Fruit fly (Drosophila melanogaster) whole organism, embryonic: Measurements from ENCODE around the gene Vps13D.

Experiments
- Awh ChIP-seq: fragments of 200-800 bp; sonication (Bioruptor generic); IDR thresholded peaks from 2 replicates; pipeline ENCODE4, ENCODE4 v1.3.6; 2022; ENCODE audit warnings: missing biosample characterization, missing genetic modification characterization
- Bgb ChIP-seq: fragments of 200-800 bp; sonication (Bioruptor generic); IDR thresholded peaks from 2 replicates; pipeline ENCODE4 v1.3.6; 2022; ENCODE audit warnings: missing biosample characterization, missing genetic modification characterization; ENCODE audit not compliant: partially characterized antibody
- CG10366 ChIP-seq: fragments of 200-800 bp; sonication (Bioruptor generic); IDR thresholded peaks from 2 replicates; pipeline ENCODE4 v1.3.6; 2022; ENCODE audit warnings: missing biosample characterization, missing genetic modification characterization
- CG10462 ChIP-seq: fragments of 200-800 bp; sonication (Bioruptor generic); optimal IDR thresholded peaks from 2 replicates; lab custom pipeline; 2016; ENCODE audit warnings: missing biosample characterization, missing genetic modification characterization
- CG11085 ChIP-seq: fragments of 200-800 bp; sonication (Bioruptor generic); IDR thresholded peaks from 2 replicates; pipeline ENCODE4 v1.3.6; 2022; ENCODE audit warnings: missing biosample characterization, missing genetic modification characterization
- CG12155 ChIP-seq: fragments of 200-800 bp; sonication (Bioruptor generic); optimal IDR thresholded peaks from 3 replicates; lab custom pipeline; 2016; ENCODE audit warnings: missing biosample characterization, missing genetic modification characterization
- CG14050 ChIP-seq: fragments of 200-800 bp; sonication (Bioruptor generic); IDR thresholded peaks from 3 replicates; pipeline ENCODE4 v1.3.6; 2022; ENCODE audit warnings: missing biosample characterization, missing genetic modification characterization
- CG15696 ChIP-seq: fragments of 200-800 bp; sonication (Bioruptor generic); optimal IDR thresholded peaks from 2 replicates; lab custom pipeline; 2019; ENCODE audit warnings: missing biosample characterization, mild to moderate bottlenecking, missing genetic modification characterization, moderate library complexity
- CG1602 ChIP-seq: fragments of 200-800 bp; sonication (Bioruptor generic); optimal IDR thresholded peaks from 3 replicates; lab custom pipeline; 2016; ENCODE audit warnings: missing biosample characterization, missing genetic modification characterization
- CG17385 ChIP-seq: fragments of 200-800 bp; sonication (Bioruptor generic); optimal IDR thresholded peaks from 3 replicates; lab custom pipeline; 2018; ENCODE audit warnings: missing biosample characterization, mild to moderate bottlenecking, missing genetic modification characterization
- CG18011 ChIP-seq: fragments of 200-800 bp; sonication (Bioruptor generic); optimal IDR thresholded peaks from 2 replicates; lab custom pipeline; 2017; ENCODE audit warnings: missing biosample characterization, missing genetic modification characterization, mild to moderate bottlenecking, moderate library complexity, missing genotype
- CG2712 ChIP-seq: fragments of 200-800 bp; optimal IDR thresholded peaks from 3 replicates; lab custom pipeline; 2019; ENCODE audit warnings: missing biosample characterization, mild to moderate bottlenecking, missing genetic modification characterization, moderate library complexity
- CG2875 ChIP-seq: fragments of 200-800 bp; sonication (Bioruptor generic); optimal IDR thresholded peaks from 2 replicates; lab custom pipeline; 2017; ENCODE audit warnings: missing biosample characterization, mild to moderate bottlenecking, missing genetic modification characterization, missing genetic modification reagents
- CG3065 ChIP-seq: fragments of 200-800 bp; sonication (Bioruptor generic); optimal IDR thresholded peaks from 2 replicates; lab custom pipeline; 2016; ENCODE audit warnings: missing biosample characterization, missing genetic modification characterization
- CG32772 ChIP-seq: fragments of 200-800 bp; sonication (Bioruptor generic); IDR thresholded peaks from 2 replicates; pipeline ENCODE4 v1.3.6; 2022; ENCODE audit warnings: missing biosample characterization, missing genetic modification characterization
- CG34224 ChIP-seq: fragments of 200-800 bp; sonication (Bioruptor generic); IDR thresholded peaks from 3 replicates; pipeline ENCODE4 v1.3.6; 2022; ENCODE audit warnings: missing biosample characterization, missing genetic modification characterization; ENCODE audit not compliant: partially characterized antibody
- CG4404 ChIP-seq: fragments of 200-800 bp; sonication (Bioruptor generic); IDR thresholded peaks from 2 replicates; pipeline ENCODE4 v1.3.6; 2022; ENCODE audit warnings: missing biosample characterization, missing genetic modification characterization
- CG4730 ChIP-seq: fragments of 200-800 bp; sonication (Bioruptor generic); IDR thresholded peaks from 2 replicates; pipeline ENCODE4 v1.3.6; 2022; ENCODE audit warnings: missing biosample characterization, missing genetic modification characterization
- CG6654 ChIP-seq: fragments of 200-800 bp; sonication (Bioruptor generic); optimal IDR thresholded peaks from 2 replicates; lab custom pipeline; 2017; ENCODE audit warnings: missing biosample characterization, mild to moderate bottlenecking, missing genetic modification characterization
- CG6683 ChIP-seq: fragments of 200-800 bp; sonication (Bioruptor generic); optimal IDR thresholded peaks from 2 replicates; lab custom pipeline; 2017; ENCODE audit warnings: missing biosample characterization, mild to moderate bottlenecking, missing genetic modification characterization, missing genetic modification reagents
- CG8359 ChIP-seq: fragments of 200-800 bp; sonication (Bioruptor generic); optimal IDR thresholded peaks from 2 replicates; lab custom pipeline; 2017; ENCODE audit warnings: missing biosample characterization, mild to moderate bottlenecking, missing genetic modification characterization, borderline replicate concordance
- CG9876 ChIP-seq: fragments of 200-800 bp; sonication (Bioruptor generic); optimal IDR thresholded peaks from 2 replicates; lab custom pipeline; 2016; ENCODE audit warnings: missing biosample characterization, missing genetic modification characterization
- Fer2 ChIP-seq: fragments of 200-800 bp; sonication (Bioruptor generic); optimal IDR thresholded peaks from 2 replicates; lab custom pipeline; 2018; ENCODE audit warnings: missing biosample characterization, mild to moderate bottlenecking, missing genetic modification characterization, moderate library complexity
- Fer3 ChIP-seq: fragments of 200-800 bp; sonication (Bioruptor generic); optimal IDR thresholded peaks from 2 replicates; lab custom pipeline; 2018; ENCODE audit warnings: missing biosample characterization, mild to moderate bottlenecking, missing genetic modification characterization, moderate library complexity
- Gsc ChIP-seq: fragments of 200-800 bp; sonication (Bioruptor generic); IDR thresholded peaks from 2 replicates; pipeline ENCODE4 v1.3.6; 2022; ENCODE audit warnings: missing biosample characterization, missing genetic modification characterization
- HHEX ChIP-seq: fragments of 200-800 bp; sonication (Bioruptor generic); optimal IDR thresholded peaks from 3 replicates; lab custom pipeline; 2017; ENCODE audit warnings: missing biosample characterization, mild to moderate bottlenecking, missing genetic modification characterization, missing genetic modification reagents
- Hsf ChIP-seq: fragments of 200-800 bp; sonication (Bioruptor generic); optimal IDR thresholded peaks from 3 replicates; lab custom pipeline; 2016; ENCODE audit warnings: missing biosample characterization, missing genetic modification characterization
- Lim3 ChIP-seq: fragments of 200-800 bp; sonication (Bioruptor generic); IDR thresholded peaks from 2 replicates; pipeline ENCODE4 v1.3.6; 2022; ENCODE audit warnings: missing biosample characterization, missing genetic modification characterization
- MTF-1 ChIP-seq: fragments of 200-800 bp; sonication (Bioruptor generic); optimal IDR thresholded peaks from 2 replicates; lab custom pipeline; 2018; ENCODE audit warnings: missing biosample characterization, mild to moderate bottlenecking, missing genetic modification characterization, borderline replicate concordance
- Myb ChIP-seq: fragments of 200-800 bp; sonication (Bioruptor generic); optimal IDR thresholded peaks from 2 replicates; lab custom pipeline; 2016; ENCODE audit warnings: missing biosample characterization, missing genetic modification characterization
- Nf-YA ChIP-seq: fragments of 200-800 bp; sonication (Bioruptor generic); IDR thresholded peaks from 2 replicates; pipeline ENCODE4 v1.3.6; 2022; ENCODE audit warnings: missing biosample characterization, missing genetic modification characterization
- Nf-YC ChIP-seq: fragments of 200-800 bp; optimal IDR thresholded peaks from 3 replicates; lab custom pipeline; 2019; ENCODE audit warnings: missing biosample characterization, mild to moderate bottlenecking, missing genetic modification characterization, moderate library complexity
- Oli ChIP-seq: fragments of 200-800 bp; sonication (Bioruptor generic); optimal IDR thresholded peaks from 2 replicates; lab custom pipeline; 2018; ENCODE audit warnings: missing biosample characterization, mild to moderate bottlenecking, missing genetic modification characterization, moderate library complexity
- Rfx ChIP-seq: fragments of 200-800 bp; sonication (Bioruptor generic); IDR thresholded peaks from 2 replicates; pipeline ENCODE4 v1.3.6; 2022; ENCODE audit warnings: missing biosample characterization, missing genetic modification characterization
- amos ChIP-seq: fragments of 200-800 bp; sonication (Bioruptor generic); IDR thresholded peaks from 2 replicates; pipeline ENCODE4 v1.3.6; 2022; ENCODE audit warnings: missing biosample characterization, missing genetic modification characterization; ENCODE audit not compliant: partially characterized antibody
- aop ChIP-seq: fragments of 200-800 bp; sonication (Bioruptor generic); IDR thresholded peaks from 2 replicates; pipeline ENCODE4 v1.3.6; 2022; ENCODE audit warnings: missing biosample characterization, missing genetic modification characterization
- az2 ChIP-seq: fragments of 200-800 bp; sonication (Bioruptor generic); optimal IDR thresholded peaks from 3 replicates; lab custom pipeline; 2016; ENCODE audit warnings: missing biosample characterization, missing genetic modification characterization
- bcd ChIP-seq: fragments of 200-800 bp; sonication (Bioruptor generic); optimal IDR thresholded peaks from 2 replicates; lab custom pipeline; 2017; ENCODE audit warnings: missing biosample characterization, mild to moderate bottlenecking, missing genetic modification characterization
- dati ChIP-seq: fragments of 200-800 bp; sonication (Bioruptor generic); IDR thresholded peaks from 2 replicates; pipeline ENCODE4 v1.3.6; 2022; ENCODE audit warnings: missing biosample characterization, missing genetic modification characterization
- esg ChIP-seq: fragments of 200-800 bp; sonication (Bioruptor generic); conservative IDR thresholded peaks from 2 replicates; pipeline ENCODE4 v1.3.6; 2022; ENCODE audit warnings: missing biosample characterization, missing genetic modification characterization
- mam ChIP-seq: fragments of 200-800 bp; sonication (Bioruptor generic); optimal IDR thresholded peaks from 3 replicates; lab custom pipeline; 2016; ENCODE audit warnings: missing biosample characterization, missing genetic modification characterization
- nerfin-1 ChIP-seq: fragments of 200-800 bp; sonication (Bioruptor generic); optimal IDR thresholded peaks from 3 replicates; lab custom pipeline; 2019; ENCODE audit warnings: missing biosample characterization, mild to moderate bottlenecking, missing genetic modification characterization, moderate library complexity
- odd ChIP-seq: fragments of 200-800 bp; sonication (Bioruptor generic); optimal IDR thresholded peaks from 2 replicates; lab custom pipeline; 2017; ENCODE audit warnings: missing biosample characterization, mild to moderate bottlenecking, missing genetic modification characterization
- pb ChIP-seq: fragments of 200-800 bp; sonication (Bioruptor generic); optimal IDR thresholded peaks from 3 replicates; lab custom pipeline; 2016; ENCODE audit warnings: missing biosample characterization, missing genetic modification characterization
- pita ChIP-seq: fragments of 200-800 bp; sonication (Bioruptor generic); optimal IDR thresholded peaks from 2 replicates; lab custom pipeline; 2017; ENCODE audit warnings: missing biosample characterization, mild to moderate bottlenecking, missing genetic modification characterization
- repo ChIP-seq: fragments of 200-800 bp; sonication (Bioruptor generic); optimal IDR thresholded peaks from 2 replicates; lab custom pipeline; 2016; ENCODE audit warnings: missing biosample characterization, missing genetic modification characterization
- row ChIP-seq: fragments of 200-800 bp; sonication (Bioruptor generic); IDR thresholded peaks from 3 replicates; pipeline ENCODE4 v1.3.6; 2022; ENCODE audit warnings: missing biosample characterization, missing genetic modification characterization
- tap ChIP-seq: fragments of 200-800 bp; optimal IDR thresholded peaks from 3 replicates; lab custom pipeline; 2019; ENCODE audit warnings: missing biosample characterization, mild to moderate bottlenecking, missing genetic modification characterization, moderate library complexity
- tll ChIP-seq, 2 experiments: fragments of 200-800 bp in 1 of 2; fragments of >200 bp in 1 of 2; sonication (Bioruptor generic) in 1 of 2; optimal IDR thresholded peaks; 2 replicates each; lab custom pipeline; 2017 to 2019; ENCODE audit warnings: missing biosample characterization in 2 of 2, missing genetic modification characterization in 2 of 2, mild to moderate bottlenecking in 1 of 2, moderate library complexity in 1 of 2
- trem ChIP-seq: fragments of 200-800 bp; optimal IDR thresholded peaks from 3 replicates; lab custom pipeline; 2019; ENCODE audit warnings: missing biosample characterization, mild to moderate bottlenecking, missing genetic modification characterization, moderate library complexity
- tup ChIP-seq: fragments of 200-800 bp; sonication (Bioruptor generic); optimal IDR thresholded peaks from 2 replicates; lab custom pipeline; 2016; ENCODE audit warnings: missing biosample characterization, mild to moderate bottlenecking, missing genetic modification characterization, moderate library complexity

The Vps13D gene

dm6 chr3L:12741608-12742007, 13.2 kb upstream of the Vps13D start, which contains the start of gene CG32112 (continued):
- TF ChIP-seq Awh (GFP tag; lab: Robert Waterston, UW), result no peak
- no peak for TF ChIP-seq CG14050 (GFP tag; lab: Robert Waterston, UW)
- TF ChIP-seq CG32772 (GFP tag; lab: Robert Waterston, UW), result no peak
- TF ChIP-seq CG2712 (tag; lab: Kevin White, UChicago), result peak; percentile 21
- no peak for TF ChIP-seq CG11085
- TF ChIP-seq Lim3 (GFP tag; lab: Robert Waterston, UW), result no peak
- TF ChIP-seq tup (GFP tag; lab: Kevin White, UChicago), result no peak
- TF ChIP-seq MTF-1 (GFP tag; lab: Kevin White, UChicago), result no peak
- no peak for TF ChIP-seq odd (GFP tag; lab: Kevin White, UChicago)
- no peak for TF ChIP-seq CG3065
- no peak for TF ChIP-seq Nf-YA
- TF ChIP-seq Fer2 (tag; lab: Kevin White, UChicago), result no peak
- no peak for TF ChIP-seq Nf-YC (tag; lab: Kevin White, UChicago)
- peak; percentile 17 for TF ChIP-seq Hsf
- no peak for TF ChIP-seq CG1602 (GFP tag; lab: Kevin White, UChicago)
- TF ChIP-seq tap (tag; lab: Kevin White, UChicago), result no peak
- TF ChIP-seq pb, result no peak
- no peak for TF ChIP-seq repo (GFP tag; lab: Kevin White, UChicago)
- TF ChIP-seq trem (tag; lab: Kevin White, UChicago), result peak; percentile 45
- no peak for TF ChIP-seq CG4730 (GFP tag; lab: Robert Waterston, UW)
- no peak for TF ChIP-seq pita (GFP tag; lab: Kevin White, UChicago)
- no peak for TF ChIP-seq Oli (tag; lab: Kevin White, UChicago)
- TF ChIP-seq CG17385 (GFP tag; lab: Kevin White, UChicago), result no peak
- TF ChIP-seq HHEX, result no peak
- TF ChIP-seq CG12155 (GFP tag; lab: Kevin White, UChicago), result no peak
- TF ChIP-seq CG18011, result no peak
- no peak for TF ChIP-seq CG10366 (GFP tag; lab: Robert Waterston, UW)
- TF ChIP-seq Bgb (GFP tag; lab: Robert Waterston, UW), result peak; percentile 70
- no peak; the same call in 1 of the 2 replicates for TF ChIP-seq amos (GFP tag; lab: Robert Waterston, UW)
- no peak for TF ChIP-seq bcd (GFP tag; lab: Kevin White, UChicago)
- peak; percentile 76 for TF ChIP-seq CG34224
- TF ChIP-seq CG15696 (tag; lab: Kevin White, UChicago), result no peak
- TF ChIP-seq CG2875 (GFP tag; lab: Kevin White, UChicago), result no peak
- TF ChIP-seq CG6683 (GFP tag; lab: Kevin White, UChicago), result no peak
- no peak for TF ChIP-seq CG9876 (GFP tag; lab: Kevin White, UChicago)
- no peak for TF ChIP-seq dati (GFP tag; lab: Robert Waterston, UW)
- TF ChIP-seq CG10462 (GFP tag; lab: Kevin White, UChicago), result no peak
- TF ChIP-seq CG8359 (GFP tag; lab: Kevin White, UChicago), result no peak
- TF ChIP-seq Fer3 (tag; lab: Kevin White, UChicago), result no peak
- no peak for TF ChIP-seq Myb (GFP tag; lab: Kevin White, UChicago)
- TF ChIP-seq mam, result no peak
- TF ChIP-seq row, result peak; percentile 47; the same call in 1 of the 3 replicates
- TF ChIP-seq aop (GFP tag; lab: Robert Waterston, UW), result no peak
- no peak for TF ChIP-seq CG6654 (GFP tag; lab: Kevin White, UChicago)
- no peak for TF ChIP-seq az2 (GFP tag; lab: Kevin White, UChicago)
- TF ChIP-seq CG4404 (GFP tag; lab: Robert Waterston, UW), result no peak
- no peak for TF ChIP-seq esg (GFP tag; lab: Robert Waterston, UW)
- no peak for TF ChIP-seq nerfin-1 (tag; lab: Kevin White, UChicago)
- no peak for TF ChIP-seq Rfx (GFP tag; lab: Robert Waterston, UW)
- no peak for TF ChIP-seq Gsc (GFP tag; lab: Robert Waterston, UW)
- no peak for TF ChIP-seq tll (GFP tag; optimal IDR thresholded peaks at IDR 0.05; lab: Kevin White, UChicago)
